Fruit fly (Drosophila melanogaster) whole organism, embryonic: ENCODE data around the gene CG13670.

Experiments used
- Abd-B ChIP-seq: fragments of 200-800 bp; sonication (Bioruptor generic); optimal IDR thresholded peaks from 2 replicates; lab custom pipeline; 2018; ENCODE audit warnings: missing biosample characterization, mild to moderate bottlenecking, missing genetic modification characterization, moderate library complexity
- Atf6 ChIP-seq: fragments of 200-800 bp; sonication (Bioruptor generic); IDR thresholded peaks from 2 replicates; pipeline ENCODE4 v1.3.6; 2022; ENCODE audit warnings: missing biosample characterization, missing genetic modification characterization
- B-H2 ChIP-seq: fragments of 200-800 bp; sonication (Bioruptor generic); optimal IDR thresholded peaks from 2 replicates; lab custom pipeline; 2018; ENCODE audit warnings: missing biosample characterization, mild to moderate bottlenecking, missing genetic modification characterization
- Blimp-1 ChIP-seq: fragments of 200-800 bp; sonication (Bioruptor generic); optimal IDR thresholded peaks from 3 replicates; lab custom pipeline; 2018; ENCODE audit warnings: missing biosample characterization, missing genetic modification characterization, mild to moderate bottlenecking, moderate library complexity, missing genetic modification reagents
- CG13296 ChIP-seq: fragments of 200-800 bp; sonication (Bioruptor generic); optimal IDR thresholded peaks from 3 replicates; lab custom pipeline; 2018; ENCODE audit warnings: missing biosample characterization, mild to moderate bottlenecking, missing genetic modification characterization
- CG14441 ChIP-seq: fragments of 200-800 bp; sonication (Bioruptor generic); IDR thresholded peaks from 2 replicates; pipeline ENCODE4 v1.3.6; 2022; ENCODE audit warnings: missing biosample characterization, missing genetic modification characterization
- CG15073 ChIP-seq: fragments of 200-800 bp; sonication (Bioruptor generic); optimal IDR thresholded peaks from 2 replicates; lab custom pipeline; 2016; ENCODE audit warnings: missing biosample characterization, missing genetic modification characterization
- CG15269 ChIP-seq: fragments of 200-800 bp; sonication (Bioruptor generic); optimal IDR thresholded peaks from 2 replicates; lab custom pipeline; 2018; ENCODE audit warnings: missing biosample characterization, mild to moderate bottlenecking, missing genetic modification characterization, moderate library complexity
- CG1603 ChIP-seq: fragments of 200-800 bp; sonication (Bioruptor generic); optimal IDR thresholded peaks from 2 replicates; lab custom pipeline; 2019; ENCODE audit warnings: missing biosample characterization, mild to moderate bottlenecking, missing genetic modification characterization, moderate library complexity
- CG17328 ChIP-seq: fragments of 200-800 bp; sonication (Bioruptor generic); IDR thresholded peaks from 2 replicates; pipeline ENCODE4 v1.3.6; 2022; ENCODE audit warnings: missing biosample characterization, missing genetic modification characterization
- CG18764 ChIP-seq: fragments of 200-800 bp; sonication (Bioruptor generic); optimal IDR thresholded peaks from 3 replicates; lab custom pipeline; 2016; ENCODE audit warnings: missing biosample characterization, missing genetic modification characterization
- CG2120 ChIP-seq: fragments of 200-800 bp; sonication (Bioruptor generic); optimal IDR thresholded peaks from 3 replicates; lab custom pipeline; 2016; ENCODE audit warnings: missing biosample characterization, missing genetic modification characterization
- CG2199 ChIP-seq: fragments of 200-800 bp; sonication (Bioruptor generic); IDR thresholded peaks from 3 replicates; pipeline ENCODE4 v1.3.6; 2022; ENCODE audit warnings: missing biosample characterization, missing genetic modification characterization
- CG31388 ChIP-seq: fragments of 200-800 bp; sonication (Bioruptor generic); optimal IDR thresholded peaks from 2 replicates; lab custom pipeline; 2016; ENCODE audit warnings: missing biosample characterization, missing genetic modification characterization
- CG34224 ChIP-seq: fragments of 200-800 bp; sonication (Bioruptor generic); IDR thresholded peaks from 3 replicates; pipeline ENCODE4 v1.3.6; 2022; ENCODE audit warnings: missing biosample characterization, missing genetic modification characterization; ENCODE audit not compliant: partially characterized antibody
- CG4617 ChIP-seq: fragments of 200-800 bp; sonication (Bioruptor generic); optimal IDR thresholded peaks from 3 replicates; lab custom pipeline; 2016; ENCODE audit warnings: missing biosample characterization, missing genetic modification characterization, borderline replicate concordance
- CG5953 ChIP-seq: fragments of 200-800 bp; sonication (Bioruptor generic); IDR thresholded peaks from 2 replicates; pipeline ENCODE4 v1.3.6; 2022; ENCODE audit warnings: missing biosample characterization, missing genetic modification characterization
- CG9437 ChIP-seq: fragments of 200-800 bp; sonication (Bioruptor generic); optimal IDR thresholded peaks from 2 replicates; lab custom pipeline; 2018; ENCODE audit warnings: missing biosample characterization, mild to moderate bottlenecking, missing genetic modification characterization
- CrebB ChIP-seq: fragments of 200-800 bp; sonication (Bioruptor generic); optimal IDR thresholded peaks from 3 replicates; lab custom pipeline; 2018; ENCODE audit warnings: missing biosample characterization, mild to moderate bottlenecking, missing genetic modification characterization
- D19B ChIP-seq: fragments of 200-800 bp; sonication (Bioruptor generic); optimal IDR thresholded peaks from 2 replicates; lab custom pipeline; 2017; ENCODE audit warnings: missing biosample characterization, mild to moderate bottlenecking, missing genetic modification characterization
- Dref ChIP-seq: fragments of 200-800 bp; sonication (Bioruptor generic); IDR thresholded peaks from 2 replicates; pipeline ENCODE4 v1.3.6; 2022; ENCODE audit warnings: missing biosample characterization, missing genetic modification characterization
- H15 ChIP-seq: fragments of 200-800 bp; sonication (Bioruptor generic); IDR thresholded peaks from 3 replicates; pipeline ENCODE4 v1.3.6; 2022; ENCODE audit warnings: missing biosample characterization, missing genetic modification characterization
- H2.0 ChIP-seq: fragments of 200-800 bp; sonication (Bioruptor generic); IDR thresholded peaks from 2 replicates; pipeline ENCODE4 v1.3.6; 2022; ENCODE audit warnings: missing biosample characterization, missing genetic modification characterization
- Hmx ChIP-seq: fragments of 200-800 bp; sonication (Bioruptor generic); optimal IDR thresholded peaks from 2 replicates; lab custom pipeline; 2016; ENCODE audit warnings: missing biosample characterization, missing genetic modification characterization
- Lim3 ChIP-seq: fragments of 200-800 bp; sonication (Bioruptor generic); IDR thresholded peaks from 2 replicates; pipeline ENCODE4 v1.3.6; 2022; ENCODE audit warnings: missing biosample characterization, missing genetic modification characterization
- NK7.1 ChIP-seq: fragments of 200-800 bp; sonication (Bioruptor generic); optimal IDR thresholded peaks from 3 replicates; lab custom pipeline; 2016; ENCODE audit warnings: missing biosample characterization, missing genetic modification characterization
- PHDP ChIP-seq: fragments of 200-800 bp; sonication (Bioruptor generic); optimal IDR thresholded peaks from 3 replicates; lab custom pipeline; 2018; ENCODE audit warnings: missing biosample characterization, mild to moderate bottlenecking, missing genetic modification characterization, moderate library complexity
- Ptx1 ChIP-seq: fragments of 200-800 bp; sonication (Bioruptor generic); IDR thresholded peaks from 2 replicates; pipeline ENCODE4 v1.3.6; 2022; ENCODE audit warnings: missing biosample characterization, missing genetic modification characterization
- Side ChIP-seq: fragments of 200-800 bp; sonication (Bioruptor generic); optimal IDR thresholded peaks from 2 replicates; lab custom pipeline; 2016; ENCODE audit warnings: missing biosample characterization, missing genetic modification characterization
- Six4 ChIP-seq: fragments of 200-800 bp; sonication (Bioruptor generic); optimal IDR thresholded peaks from 2 replicates; lab custom pipeline; 2016; ENCODE audit warnings: missing biosample characterization, missing genetic modification characterization
- TFAM ChIP-seq: fragments of 200-800 bp; sonication (Bioruptor generic); optimal IDR thresholded peaks from 2 replicates; lab custom pipeline; 2017; ENCODE audit warnings: missing biosample characterization, missing genetic modification characterization, inconsistent platforms
- Taf1 ChIP-seq: fragments of 200-800 bp; sonication (Bioruptor generic); IDR thresholded peaks from 2 replicates; pipeline ENCODE4 v1.3.6; 2022; ENCODE audit warnings: missing biosample characterization, missing genetic modification characterization
- Xrp1 ChIP-seq: fragments of 200-800 bp; sonication (Bioruptor generic); IDR thresholded peaks from 2 replicates; pipeline ENCODE4 v1.3.6; 2022; ENCODE audit warnings: missing biosample characterization, missing genetic modification characterization
- al ChIP-seq: fragments of 200-800 bp; sonication (Bioruptor generic); IDR thresholded peaks from 2 replicates; pipeline ENCODE4 v1.3.6; 2022; ENCODE audit warnings: missing biosample characterization, missing genetic modification characterization
- bbx ChIP-seq: fragments of 200-800 bp; sonication (Bioruptor generic); IDR thresholded peaks from 2 replicates; pipeline ENCODE4 v1.3.6; 2022; ENCODE audit warnings: missing biosample characterization, missing genetic modification characterization; ENCODE audit not compliant: partially characterized antibody
- bowl ChIP-seq: fragments of 200-800 bp; sonication (Bioruptor generic); IDR thresholded peaks from 2 replicates; pipeline ENCODE4 v1.3.6; 2022; ENCODE audit warnings: missing biosample characterization, missing genetic modification characterization
- cas ChIP-seq: fragments of 200-800 bp; sonication (Bioruptor generic); IDR thresholded peaks from 2 replicates; pipeline ENCODE4 v1.3.6; 2022; ENCODE audit warnings: missing biosample characterization, missing genetic modification characterization
- chn ChIP-seq: fragments of 200-800 bp; sonication (Bioruptor generic); optimal IDR thresholded peaks from 2 replicates; lab custom pipeline; 2016; ENCODE audit warnings: missing biosample characterization, missing genetic modification characterization
- esg ChIP-seq: fragments of 200-800 bp; sonication (Bioruptor generic); conservative IDR thresholded peaks from 2 replicates; pipeline ENCODE4 v1.3.6; 2022; ENCODE audit warnings: missing biosample characterization, missing genetic modification characterization
- eve ChIP-seq, 2 experiments: fragments of >200 bp; optimal IDR thresholded peaks; 2 replicates each; lab custom pipeline; 2017; ENCODE audit warnings: missing biosample characterization in 2 of 2, missing genetic modification characterization in 2 of 2
- grn ChIP-seq: fragments of 200-800 bp; sonication (Bioruptor generic); optimal IDR thresholded peaks from 3 replicates; lab custom pipeline; 2017; ENCODE audit warnings: missing biosample characterization, missing genetic modification characterization
- gt ChIP-seq: fragments of 200-800 bp; sonication (Bioruptor generic); IDR thresholded peaks from 2 replicates; pipeline ENCODE4 v1.3.6; 2022; ENCODE audit warnings: missing biosample characterization, missing genetic modification characterization
- kni ChIP-seq: fragments of 200-800 bp; sonication (Bioruptor generic); optimal IDR thresholded peaks from 3 replicates; lab custom pipeline; 2017; ENCODE audit warnings: mild to moderate bottlenecking, missing biosample characterization, missing genetic modification reagents, missing genetic modification characterization
- lbe ChIP-seq: fragments of 200-800 bp; sonication (Bioruptor generic); optimal IDR thresholded peaks from 2 replicates; lab custom pipeline; 2016; ENCODE audit warnings: missing biosample characterization, mild to moderate bottlenecking, missing genetic modification characterization
- mirr ChIP-seq: fragments of 200-800 bp; sonication (Bioruptor generic); optimal IDR thresholded peaks from 3 replicates; lab custom pipeline; 2018; ENCODE audit warnings: missing biosample characterization, mild to moderate bottlenecking, missing genetic modification characterization
- so ChIP-seq: fragments of 200-800 bp; sonication (Bioruptor generic); IDR thresholded peaks from 3 replicates; pipeline ENCODE4 v1.3.6; 2022; ENCODE audit warnings: missing biosample characterization, missing genetic modification characterization
- ssp ChIP-seq: fragments of 200-800 bp; sonication (Bioruptor generic); IDR thresholded peaks from 2 replicates; pipeline ENCODE4 v1.3.6; 2022; ENCODE audit warnings: missing biosample characterization, missing genetic modification characterization
- tap ChIP-seq: fragments of 200-800 bp; optimal IDR thresholded peaks from 3 replicates; lab custom pipeline; 2019; ENCODE audit warnings: missing biosample characterization, mild to moderate bottlenecking, missing genetic modification characterization, moderate library complexity
- tio ChIP-seq: fragments of 200-800 bp; sonication (Bioruptor generic); optimal IDR thresholded peaks from 2 replicates; lab custom pipeline; 2017; ENCODE audit warnings: missing biosample characterization, missing genetic modification characterization, inconsistent platforms
- twi ChIP-seq: fragments of 200-800 bp; optimal IDR thresholded peaks from 2 replicates; lab custom pipeline; 2019; ENCODE audit warnings: missing biosample characterization, mild to moderate bottlenecking, missing genetic modification characterization, moderate library complexity

Gene CG13670

DNA sequence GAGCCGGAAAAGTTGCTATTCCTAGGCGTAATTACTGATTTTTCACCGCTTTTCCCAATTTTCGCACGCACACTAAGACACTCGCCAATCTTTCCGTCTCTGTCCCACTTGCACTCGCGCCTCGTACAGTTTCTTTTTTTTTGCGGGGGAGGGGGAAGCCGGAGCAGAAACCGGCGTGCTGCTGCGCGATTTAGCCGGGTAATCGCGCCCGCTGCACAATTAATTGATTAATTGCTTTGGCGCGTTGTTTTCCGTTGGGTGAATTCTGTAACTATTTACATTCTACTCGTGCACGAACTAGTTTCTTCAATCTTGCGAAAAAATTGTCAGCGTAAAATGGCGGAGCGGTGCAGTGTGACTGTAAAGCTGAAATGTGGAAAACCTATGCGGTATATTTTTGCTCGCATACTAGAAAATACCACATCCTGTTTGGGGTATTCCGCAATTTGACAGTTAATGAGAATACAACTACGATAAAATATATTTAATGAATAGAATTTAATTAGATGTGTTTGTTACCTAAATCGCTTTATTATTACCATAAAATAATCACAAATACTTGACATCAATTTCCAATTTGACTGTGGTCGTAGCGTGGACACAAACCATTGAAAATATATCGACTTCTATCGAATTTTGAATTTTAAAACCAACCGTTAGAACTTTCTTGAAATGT lies 5.3 kb upstream of the CG13670 start, which contains the start of gene Cpsf6 (continued):
- TF ChIP-seq bbx (GFP tag; lab: Robert Waterston, UW), result no peak
- peak; percentile 6 for TF ChIP-seq chn (GFP tag; lab: Kevin White, UChicago)
- TF ChIP-seq kni (GFP tag; lab: Kevin White, UChicago), result no peak
- no peak for TF ChIP-seq grn (GFP tag; lab: Kevin White, UChicago)
- peak; percentile 54 for TF ChIP-seq Ptx1 (GFP tag; lab: Robert Waterston, UW)
- no peak for TF ChIP-seq CG2199 (GFP tag; lab: Robert Waterston, UW)
- peak; percentile 76 for TF ChIP-seq Dref
- no peak for TF ChIP-seq Blimp-1 (GFP tag; lab: Kevin White, UChicago)
- peak; percentile 6 for TF ChIP-seq CG9437 (GFP tag; lab: Kevin White, UChicago)
- peak; percentile 54 for TF ChIP-seq CG4617 (GFP tag; lab: Kevin White, UChicago)
- TF ChIP-seq Taf1 (GFP tag; lab: Robert Waterston, UW), result no peak
- no peak for TF ChIP-seq Side
- no peak for TF ChIP-seq B-H2 (GFP tag; lab: Kevin White, UChicago)
- peak; percentile 74 for TF ChIP-seq CG15269
- TF ChIP-seq Atf6 (GFP tag; lab: Robert Waterston, UW), result peak; percentile 64
- no peak for TF ChIP-seq bowl (GFP tag; lab: Robert Waterston, UW)
- no peak for TF ChIP-seq NK7.1 (GFP tag; lab: Kevin White, UChicago)
- TF ChIP-seq H15, result peak; percentile 32; the same call in 1 of the 3 replicates
- peak; percentile 74 for TF ChIP-seq ssp (GFP tag; lab: Robert Waterston, UW)
- TF ChIP-seq TFAM, result no peak
- TF ChIP-seq CG5953 (GFP tag; lab: Robert Waterston, UW), result no peak
- peak; percentile 49 for TF ChIP-seq D19B (GFP tag; lab: Kevin White, UChicago)
- peak; percentile 20 for TF ChIP-seq tio
- peak; percentile 37; the same call in 1 of the 2 replicates for TF ChIP-seq esg (GFP tag; lab: Robert Waterston, UW)
- peak; percentile 30 for TF ChIP-seq Hmx (GFP tag; lab: Kevin White, UChicago)
- peak; percentile 48; the same call in 1 of the 2 replicates for TF ChIP-seq al (GFP tag; lab: Robert Waterston, UW)
- TF ChIP-seq cas (GFP tag; lab: Robert Waterston, UW), result peak; percentile 54; the same call in 1 of the 2 replicates
- no peak for TF ChIP-seq gt (GFP tag; lab: Robert Waterston, UW)
- TF ChIP-seq Abd-B (GFP tag; lab: Kevin White, UChicago), result peak; percentile 26
- TF ChIP-seq Xrp1 (GFP tag; lab: Robert Waterston, UW), result peak; percentile 77
- TF ChIP-seq twi (tag; lab: Kevin White, UChicago), result no peak
- TF ChIP-seq CG2120, result peak; percentile 70
- peak; percentile 76 for TF ChIP-seq CG17328 (GFP tag; lab: Robert Waterston, UW)
- peak; percentile 31 for TF ChIP-seq mirr (GFP tag; lab: Kevin White, UChicago)
- TF ChIP-seq so, result no peak
- TF ChIP-seq CG18764, result peak; percentile 37
- TF ChIP-seq tap, result no peak
- peak; percentile 36; the same call in 1 of the 3 replicates for TF ChIP-seq CG34224 (GFP tag; lab: Robert Waterston, UW)
- peak; percentile 57 for TF ChIP-seq CG13296 (GFP tag; lab: Kevin White, UChicago)
- no peak for TF ChIP-seq eve (GFP tag; optimal IDR thresholded peaks at IDR 0.05; lab: Kevin White, UChicago)
- TF ChIP-seq lbe (GFP tag; lab: Kevin White, UChicago), result peak; percentile 67
- peak; percentile 48 for TF ChIP-seq CG14441 (GFP tag; lab: Robert Waterston, UW)
- peak; percentile 87 for TF ChIP-seq CG1603 (tag; lab: Kevin White, UChicago)
- TF ChIP-seq CrebB (tag; lab: Kevin White, UChicago), result no peak
- TF ChIP-seq CG31388, result peak; percentile 24
- TF ChIP-seq CG15073 (GFP tag; lab: Kevin White, UChicago), result no peak
- TF ChIP-seq Six4 (GFP tag; lab: Kevin White, UChicago), result no peak
- TF ChIP-seq H2.0 (GFP tag; lab: Robert Waterston, UW), result peak; percentile 79
- no peak for TF ChIP-seq Lim3 (GFP tag; lab: Robert Waterston, UW)
- peak; percentile 76 for TF ChIP-seq PHDP
